Worm (Caenorhabditis elegans) whole organism, L3 larva: ENCODE results near the gene ntl-9.

Experiments used
- ZK546.5 ChIP-seq: sonication (generic microtip); optimal IDR thresholded peaks from 2 replicates; lab custom pipeline; 2017; ENCODE audit warnings: missing biosample characterization, missing genetic modification characterization
- ama-1 ChIP-seq: fragments of 150-350 bp; optimal IDR thresholded peaks from 2 replicates; lab custom pipeline; 2018
- fos-1 ChIP-seq: fragments of 150-350 bp; optimal IDR thresholded peaks from 2 replicates; lab custom pipeline; 2014; ENCODE audit warnings: missing biosample characterization, missing genetic modification characterization
- nhr-28 ChIP-seq: fragments of 150-350 bp; optimal IDR thresholded peaks from 2 replicates; lab custom pipeline; 2014; ENCODE audit warnings: missing biosample characterization, missing genetic modification characterization
- skn-1 ChIP-seq: fragments of 150-350 bp; optimal IDR thresholded peaks from 2 replicates; lab custom pipeline; 2014; ENCODE audit warnings: missing biosample characterization, missing genetic modification characterization
- ztf-11 ChIP-seq: fragments of 150-350 bp; optimal IDR thresholded peaks from 2 replicates; lab custom pipeline; 2014; ENCODE audit warnings: missing biosample characterization, missing genetic modification characterization

DNA sequence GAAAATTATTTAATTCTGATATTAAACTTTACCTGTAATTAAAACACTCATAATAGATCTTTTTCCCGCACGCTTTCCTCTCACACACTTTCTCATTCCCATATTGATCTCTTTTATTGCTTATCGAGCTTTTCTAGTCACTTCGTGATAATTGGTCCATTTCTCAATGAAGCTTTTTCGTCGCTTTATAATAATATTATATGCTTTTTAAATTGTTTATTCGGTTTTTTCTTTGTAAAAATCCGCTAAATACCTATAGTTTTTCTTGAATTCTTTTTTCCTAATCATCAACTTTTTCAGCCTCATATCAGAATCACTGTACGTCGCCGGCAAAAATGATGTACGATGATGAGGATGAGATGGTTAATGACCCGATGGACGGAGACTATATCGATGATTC lies 5.0 kb upstream of the ntl-9 start, which contains the start of gene rpb-2:
- no peak for TF ChIP-seq nhr-28 (tag; lab: Kevin White, UChicago)
- TF ChIP-seq skn-1 (tag; lab: Kevin White, UChicago): no peak
- no peak for TF ChIP-seq ZK546.5 (tag; lab: Kevin White, UChicago)
- no peak for TF ChIP-seq fos-1 (tag; lab: Kevin White, UChicago)
- TF ChIP-seq ztf-11 (tag; lab: Kevin White, UChicago): no peak
- TF ChIP-seq ama-1 (lab: Kevin White, UChicago): no peak
